Fruit fly (Drosophila melanogaster) whole organism, embryonic: Measurements from ENCODE around the gene OtopLc.

Experiments used
- Atf6 ChIP-seq: fragments of 200-800 bp; sonication (Bioruptor generic); IDR thresholded peaks from 2 replicates; pipeline ENCODE4 v1.3.6; 2022; ENCODE audit warnings: missing biosample characterization, missing genetic modification characterization
- B-H1 ChIP-seq: fragments of 200-800 bp; sonication (Bioruptor generic); IDR thresholded peaks from 3 replicates; pipeline ENCODE4 v1.3.6; 2022; ENCODE audit warnings: missing biosample characterization, missing genetic modification characterization
- Bgb ChIP-seq: fragments of 200-800 bp; sonication (Bioruptor generic); IDR thresholded peaks from 2 replicates; pipeline ENCODE4 v1.3.6; 2022; ENCODE audit warnings: missing biosample characterization, missing genetic modification characterization; ENCODE audit not compliant: partially characterized antibody
- C15 ChIP-seq: fragments of 200-800 bp; sonication (Bioruptor generic); IDR thresholded peaks from 3 replicates; pipeline ENCODE4 v1.3.6; 2022; ENCODE audit warnings: missing biosample characterization, missing genetic modification characterization
- CG10209 ChIP-seq: fragments of 200-800 bp; sonication (Bioruptor generic); optimal IDR thresholded peaks from 3 replicates; lab custom pipeline; 2017; ENCODE audit warnings: missing biosample characterization, mild to moderate bottlenecking, missing genetic modification characterization, missing genetic modification reagents
- CG10543 ChIP-seq: fragments of 200-800 bp; sonication (Bioruptor generic); optimal IDR thresholded peaks from 3 replicates; lab custom pipeline; 2017; ENCODE audit warnings: missing biosample characterization, mild to moderate bottlenecking, missing genetic modification characterization, moderate library complexity
- CG12659 ChIP-seq: fragments of 200-800 bp; sonication (Bioruptor generic); optimal IDR thresholded peaks from 3 replicates; lab custom pipeline; 2017; ENCODE audit warnings: mild to moderate bottlenecking, missing biosample characterization, missing genetic modification reagents, missing genetic modification characterization
- CG12942 ChIP-seq: fragments of 200-800 bp; sonication (Bioruptor generic); optimal IDR thresholded peaks from 3 replicates; lab custom pipeline; 2016; ENCODE audit warnings: missing biosample characterization, missing genetic modification characterization
- CG1647 ChIP-seq: fragments of 200-800 bp; sonication (Bioruptor generic); optimal IDR thresholded peaks from 3 replicates; lab custom pipeline; 2016; ENCODE audit warnings: missing biosample characterization, missing genetic modification characterization
- CG18011 ChIP-seq: fragments of 200-800 bp; sonication (Bioruptor generic); optimal IDR thresholded peaks from 2 replicates; lab custom pipeline; 2017; ENCODE audit warnings: missing biosample characterization, missing genetic modification characterization, mild to moderate bottlenecking, moderate library complexity, missing genotype
- CG1832 ChIP-seq: fragments of 200-800 bp; sonication (Bioruptor generic); optimal IDR thresholded peaks from 2 replicates; lab custom pipeline; 2017; ENCODE audit warnings: missing biosample characterization, mild to moderate bottlenecking, missing genetic modification characterization, inconsistent platforms
- CG2712 ChIP-seq: fragments of 200-800 bp; optimal IDR thresholded peaks from 3 replicates; lab custom pipeline; 2019; ENCODE audit warnings: missing biosample characterization, mild to moderate bottlenecking, missing genetic modification characterization, moderate library complexity
- CG3065 ChIP-seq: fragments of 200-800 bp; sonication (Bioruptor generic); optimal IDR thresholded peaks from 2 replicates; lab custom pipeline; 2016; ENCODE audit warnings: missing biosample characterization, missing genetic modification characterization
- CG33557 ChIP-seq: fragments of 200-800 bp; sonication (Bioruptor generic); optimal IDR thresholded peaks from 2 replicates; lab custom pipeline; 2019; ENCODE audit warnings: missing biosample characterization, mild to moderate bottlenecking, missing genetic modification characterization, moderate library complexity
- CG5953 ChIP-seq: fragments of 200-800 bp; sonication (Bioruptor generic); IDR thresholded peaks from 2 replicates; pipeline ENCODE4 v1.3.6; 2022; ENCODE audit warnings: missing biosample characterization, missing genetic modification characterization
- CG7928 ChIP-seq: fragments of 200-800 bp; sonication (Bioruptor generic); optimal IDR thresholded peaks from 2 replicates; lab custom pipeline; 2017; ENCODE audit warnings: missing biosample characterization, mild to moderate bottlenecking, missing genetic modification characterization
- Chrac-16 ChIP-seq: fragments of 200-800 bp; sonication (Bioruptor generic); optimal IDR thresholded peaks from 3 replicates; lab custom pipeline; 2016; ENCODE audit warnings: missing biosample characterization, missing genetic modification characterization
- Elba2 ChIP-seq: fragments of 200-800 bp; sonication (Bioruptor generic); optimal IDR thresholded peaks from 3 replicates; lab custom pipeline; 2016; ENCODE audit warnings: missing biosample characterization, missing genetic modification characterization
- Hmx ChIP-seq: fragments of 200-800 bp; sonication (Bioruptor generic); optimal IDR thresholded peaks from 2 replicates; lab custom pipeline; 2016; ENCODE audit warnings: missing biosample characterization, missing genetic modification characterization
- MESR4 ChIP-seq: fragments of 200-800 bp; sonication (Bioruptor generic); optimal IDR thresholded peaks from 2 replicates; lab custom pipeline; 2018; ENCODE audit warnings: missing biosample characterization, mild to moderate bottlenecking, missing genetic modification characterization, moderate library complexity
- Med ChIP-seq: fragments of 200-800 bp; sonication (Bioruptor generic); peaks from one replicate; lab custom pipeline; 2016; ENCODE audit warnings: missing biosample characterization, missing genetic modification characterization, mild to moderate bottlenecking, inconsistent platforms, moderate library complexity
- Meics ChIP-seq: fragments of 200-800 bp; sonication (Bioruptor generic); optimal IDR thresholded peaks from 2 replicates; lab custom pipeline; 2017; ENCODE audit warnings: missing biosample characterization, mild to moderate bottlenecking, missing genetic modification characterization
- NFAT ChIP-seq: fragments of 200-800 bp; sonication (Bioruptor generic); IDR thresholded peaks from 2 replicates; pipeline ENCODE4 v1.3.6; 2022; ENCODE audit warnings: missing biosample characterization, missing genetic modification characterization
- Nf-YB ChIP-seq: fragments of 200-800 bp; sonication (Bioruptor generic); optimal IDR thresholded peaks from 3 replicates; lab custom pipeline; 2019; ENCODE audit warnings: missing biosample characterization, mild to moderate bottlenecking, missing genetic modification characterization, moderate library complexity
- Rfx ChIP-seq: fragments of 200-800 bp; sonication (Bioruptor generic); IDR thresholded peaks from 2 replicates; pipeline ENCODE4 v1.3.6; 2022; ENCODE audit warnings: missing biosample characterization, missing genetic modification characterization
- Scr ChIP-seq: fragments of 200-800 bp; sonication (Bioruptor generic); IDR thresholded peaks from 2 replicates; pipeline ENCODE4 v1.3.6; 2022; ENCODE audit warnings: missing biosample characterization, missing genetic modification characterization; ENCODE audit not compliant: partially characterized antibody
- Spps ChIP-seq: fragments of 200-800 bp; sonication (Bioruptor generic); optimal IDR thresholded peaks from 2 replicates; lab custom pipeline; 2018; ENCODE audit warnings: missing biosample characterization, mild to moderate bottlenecking, missing genetic modification characterization
- Sry-δ ChIP-seq: fragments of 200-800 bp; sonication (Bioruptor generic); optimal IDR thresholded peaks from 2 replicates; lab custom pipeline; 2016; ENCODE audit warnings: missing biosample characterization, missing genetic modification characterization
- Trl ChIP-seq, 3 experiments: fragments of >200 bp in 2 of 3; fragments of 200-800 bp in 1 of 3; sonication (Bioruptor generic) in 1 of 3; optimal IDR thresholded peaks; 2 replicates in 1 of 3; 3 replicates in 2 of 3; lab custom pipeline; 2016 to 2017; ENCODE audit warnings: missing biosample characterization in 1 of 3, missing genetic modification characterization in 1 of 3
- Vsx1 ChIP-seq: fragments of 200-800 bp; sonication (Bioruptor generic); optimal IDR thresholded peaks from 2 replicates; lab custom pipeline; 2017; ENCODE audit warnings: missing biosample characterization, mild to moderate bottlenecking, missing genetic modification characterization, missing genetic modification reagents
- abd-A ChIP-seq: fragments of 200-800 bp; sonication (Bioruptor generic); optimal IDR thresholded peaks from 3 replicates; lab custom pipeline; 2019; ENCODE audit warnings: missing biosample characterization, mild to moderate bottlenecking, missing genetic modification characterization, moderate library complexity
- ac ChIP-seq: fragments of 200-800 bp; sonication (Bioruptor generic); optimal IDR thresholded peaks from 3 replicates; lab custom pipeline; 2017; ENCODE audit warnings: missing biosample characterization, mild to moderate bottlenecking, missing genetic modification characterization
- crol ChIP-seq: fragments of 200-800 bp; sonication (Bioruptor generic); IDR thresholded peaks from 2 replicates; pipeline ENCODE4 v1.3.6; 2022; ENCODE audit warnings: missing biosample characterization, missing genetic modification characterization
- en ChIP-seq: fragments of 200-800 bp; sonication (Bioruptor generic); optimal IDR thresholded peaks from 2 replicates; lab custom pipeline; 2016; ENCODE audit warnings: missing biosample characterization, missing genetic modification characterization
- h ChIP-seq: fragments of >200 bp; optimal IDR thresholded peaks from 2 replicates; lab custom pipeline; 2017
- kah ChIP-seq: fragments of 200-800 bp; sonication (Bioruptor generic); optimal IDR thresholded peaks from 2 replicates; lab custom pipeline; 2018; ENCODE audit warnings: missing biosample characterization, mild to moderate bottlenecking, missing genetic modification characterization
- lmd ChIP-seq: fragments of 200-800 bp; sonication (Bioruptor generic); IDR thresholded peaks from 2 replicates; pipeline ENCODE4 v1.3.6; 2022; ENCODE audit warnings: missing biosample characterization, missing genetic modification characterization
- nerfin-1 ChIP-seq: fragments of 200-800 bp; sonication (Bioruptor generic); optimal IDR thresholded peaks from 3 replicates; lab custom pipeline; 2019; ENCODE audit warnings: missing biosample characterization, mild to moderate bottlenecking, missing genetic modification characterization, moderate library complexity
- onecut ChIP-seq: fragments of 200-800 bp; sonication (Bioruptor generic); IDR thresholded peaks from 2 replicates; pipeline ENCODE4 v1.3.6; 2022; ENCODE audit warnings: missing biosample characterization, missing genetic modification characterization
- rib ChIP-seq: fragments of 200-800 bp; sonication (Bioruptor generic); IDR thresholded peaks from 2 replicates; pipeline ENCODE4 v1.3.6; 2022; ENCODE audit warnings: missing biosample characterization, missing genetic modification characterization
- ro ChIP-seq: fragments of 200-800 bp; sonication (Bioruptor generic); IDR thresholded peaks from 2 replicates; pipeline ENCODE4 v1.3.6; 2022; ENCODE audit warnings: missing biosample characterization, missing genetic modification characterization
- sens ChIP-seq: fragments of 200-800 bp; sonication (Bioruptor generic); peaks from one replicate; lab custom pipeline; 2016; ENCODE audit warnings: missing biosample characterization, missing genetic modification characterization
- seq ChIP-seq: fragments of 200-800 bp; sonication (Bioruptor generic); IDR thresholded peaks from 2 replicates; pipeline ENCODE4 v1.3.6; 2022; ENCODE audit warnings: missing biosample characterization, missing genetic modification characterization
- tin ChIP-seq: fragments of 200-800 bp; sonication (Bioruptor generic); optimal IDR thresholded peaks from 3 replicates; lab custom pipeline; 2016; ENCODE audit warnings: missing biosample characterization, missing genetic modification characterization
- tio ChIP-seq: fragments of 200-800 bp; sonication (Bioruptor generic); optimal IDR thresholded peaks from 2 replicates; lab custom pipeline; 2017; ENCODE audit warnings: missing biosample characterization, missing genetic modification characterization, inconsistent platforms
- trh ChIP-seq: fragments of 200-800 bp; sonication (Bioruptor generic); optimal IDR thresholded peaks from 2 replicates; lab custom pipeline; 2016; ENCODE audit warnings: missing biosample characterization, missing genetic modification characterization
- yki ChIP-seq: fragments of >200 bp; optimal IDR thresholded peaks from 3 replicates; lab custom pipeline; 2018
- zfh1 ChIP-seq: fragments of 200-800 bp; sonication (Bioruptor generic); IDR thresholded peaks from 3 replicates; pipeline ENCODE4 v1.3.6; 2022; ENCODE audit warnings: missing biosample characterization, missing genetic modification characterization

The OtopLc gene

DNA sequence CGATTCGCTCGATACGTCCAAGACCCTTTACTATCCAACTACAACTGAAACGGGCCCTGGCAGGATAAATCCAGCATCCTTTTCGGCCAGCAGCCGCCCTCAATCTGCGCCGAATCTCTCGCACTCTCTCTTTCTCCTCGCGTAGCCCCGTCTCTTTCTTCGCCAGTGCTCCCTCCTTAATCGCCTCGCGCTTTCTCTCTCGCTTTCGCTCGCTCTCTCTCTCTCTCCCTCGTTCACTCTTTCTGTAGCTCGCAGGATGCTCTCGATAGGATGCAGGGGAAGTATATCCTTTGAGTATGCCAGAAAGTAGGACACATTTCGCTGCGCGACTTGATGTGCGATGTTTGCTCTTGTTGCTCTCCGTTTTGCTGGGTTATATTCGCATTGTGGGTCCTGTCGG, 25.1 kb downstream of the OtopLc start (continued):
- no peak for TF ChIP-seq ro
- TF ChIP-seq CG18011 (GFP tag; lab: Kevin White, UChicago) = no peak
- TF ChIP-seq tio = no peak
- TF ChIP-seq Rfx (GFP tag; lab: Robert Waterston, UW) = no peak
- no peak for TF ChIP-seq lmd (GFP tag; lab: Robert Waterston, UW)

dm6 chrX:5636529-5637099, 26.0 kb downstream of the OtopLc start:
- TF ChIP-seq Nf-YB (peak; percentile 50), rib (no peak), Meics (GFP tag; lab: Kevin White, UChicago) (no peak), nerfin-1 (tag; lab: Kevin White, UChicago) (peak; percentile 52), C15 (no peak), Sry-δ (GFP tag; lab: Kevin White, UChicago) (no peak), abd-A (tag; lab: Kevin White, UChicago) (peak; percentile 36), Vsx1 (GFP tag; lab: Kevin White, UChicago) (no peak), CG5953 (GFP tag; lab: Robert Waterston, UW) (no peak), CG12942 (GFP tag; lab: Kevin White, UChicago) (no peak), onecut (GFP tag; lab: Robert Waterston, UW) (no peak), CG10543 (GFP tag; lab: Kevin White, UChicago) (no peak), Bgb (GFP tag; lab: Robert Waterston, UW) (peak; percentile 12; the same call in 1 of the 2 replicates), Chrac-16 (GFP tag; lab: Kevin White, UChicago) (no peak), CG1647 (no peak), Med (peak; percentile 56), CG12659 (GFP tag; lab: Kevin White, UChicago) (no peak), CG33557 (GFP tag; lab: Kevin White, UChicago) (no peak), Elba2 (no peak), Trl (optimal IDR thresholded peaks at IDR 0.05; lab: Kevin White, UChicago) (peak; percentile 69 to 70), Trl (GFP tag; optimal IDR thresholded peaks at IDR 0.05; lab: Kevin White, UChicago) (no peak), CG2712 (tag; lab: Kevin White, UChicago) (no peak), trh (GFP tag; lab: Kevin White, UChicago) (no peak), en (GFP tag; lab: Kevin White, UChicago) (no peak), B-H1 (GFP tag; lab: Robert Waterston, UW) (no peak), Spps (tag; lab: Kevin White, UChicago) (no peak), Hmx (GFP tag; lab: Kevin White, UChicago) (no peak), kah (GFP tag; lab: Kevin White, UChicago) (no peak), CG3065 (peak; percentile 8), MESR4 (no peak), yki (peak; percentile 6), Atf6 (GFP tag; lab: Robert Waterston, UW) (no peak), CG10209 (GFP tag; lab: Kevin White, UChicago) (no peak), NFAT (GFP tag; lab: Robert Waterston, UW) (no peak), CG7928 (GFP tag; lab: Kevin White, UChicago) (no peak), ac (GFP tag; lab: Kevin White, UChicago) (no peak), h (lab: Kevin White, UChicago) (no peak), seq (GFP tag; lab: Robert Waterston, UW) (no peak), CG1832 (GFP tag; lab: Kevin White, UChicago) (peak; percentile 78), zfh1 (GFP tag; lab: Robert Waterston, UW) (no peak), crol (peak; percentile 78), Scr (GFP tag; lab: Robert Waterston, UW) (no peak), tin (GFP tag; lab: Kevin White, UChicago) (no peak), sens (GFP tag; lab: Kevin White, UChicago) (peak; percentile 34)
- TF ChIP-seq, all 482 proteins: peak for 11
